Fruit fly (Drosophila melanogaster): Measurements from ENCODE around the gene Icmt.
A peak's percentile ranks its signal among the peaks of the same experiment; 100 is the strongest.

The Icmt gene

dm6 chr3L:13017803-13018324 is at the start of gene Icmt, which contains the start of gene mRpL20 (continued):
- peak; percentile 89 for TF ChIP-seq Gsc (GFP tag; IDR thresholded peaks at IDR 0.05)
- TF ChIP-seq Myb (GFP tag; optimal IDR thresholded peaks at IDR 0.05) = no peak
- TF ChIP-seq HLHmδ (GFP tag; optimal IDR thresholded peaks at IDR 0.05) = no peak
- peak; percentile 99 for TF ChIP-seq slbo (GFP tag; IDR thresholded peaks at IDR 0.05)
- peak; percentile 93 for TF ChIP-seq CG6175 (GFP tag; IDR thresholded peaks at IDR 0.05)
- TF ChIP-seq psq (GFP tag; optimal IDR thresholded peaks at IDR 0.05) = peak; percentile 78
- peak; percentile 92 for TF ChIP-seq CG15601 (tag; optimal IDR thresholded peaks at IDR 0.05)
- peak; percentile 96 for TF ChIP-seq ase (GFP tag; IDR thresholded peaks at IDR 0.05)
- TF ChIP-seq Dfd (GFP tag; optimal IDR thresholded peaks at IDR 0.05) = no peak
- no peak for TF ChIP-seq cg (GFP tag; optimal IDR thresholded peaks at IDR 0.05)
- TF ChIP-seq CG3163 (GFP tag; optimal IDR thresholded peaks at IDR 0.05) = no peak
- TF ChIP-seq Nf-YB (GFP tag; optimal IDR thresholded peaks at IDR 0.05) = peak; percentile 77
- no peak for TF ChIP-seq CG14965 (GFP tag; optimal IDR thresholded peaks at IDR 0.05; ENCODE audit: borderline replicate concordance)
- TF ChIP-seq pum (GFP tag; optimal IDR thresholded peaks at IDR 0.05) = peak; percentile 49
- no peak; the same call in 1 of the 3 replicates for TF ChIP-seq zen2 (GFP tag; IDR thresholded peaks at IDR 0.05; ENCODE audit: partially characterized antibody)
- TF ChIP-seq bcd (GFP tag; optimal IDR thresholded peaks at IDR 0.05) = peak; percentile 93
- TF ChIP-seq CG7745 (tag; optimal IDR thresholded peaks at IDR 0.05) = no peak
- TF ChIP-seq CG14667 (GFP tag; IDR thresholded peaks at IDR 0.05) = peak; percentile 98
- peak; percentile 82 for TF ChIP-seq GATAe (GFP tag; conservative IDR thresholded peaks at IDR 0.05)
- TF ChIP-seq B-H2 (GFP tag; optimal IDR thresholded peaks at IDR 0.05) = peak; percentile 93
- no peak for TF ChIP-seq fru (optimal IDR thresholded peaks at IDR 0.05)
- peak; percentile 33 for TF ChIP-seq CG13624 (GFP tag; optimal IDR thresholded peaks at IDR 0.05)
- peak; percentile 42 to 96 for TF ChIP-seq Hr51 (GFP tag; optimal IDR thresholded peaks at IDR 0.05)
- TF ChIP-seq bab2 (GFP tag; optimal IDR thresholded peaks at IDR 0.05) = peak; percentile 36
- TF ChIP-seq Bdp1 (GFP tag; optimal IDR thresholded peaks at IDR 0.05) = peak; percentile 49
- TF ChIP-seq Ada2b (GFP tag; IDR thresholded peaks at IDR 0.05) = peak; percentile 93
- TF ChIP-seq zfh2 (GFP tag; optimal IDR thresholded peaks at IDR 0.05) = peak; percentile 62
- TF ChIP-seq CG12104 (GFP tag; optimal IDR thresholded peaks at IDR 0.05) = peak; percentile 72
- peak; percentile 57 for TF ChIP-seq CG7928 (GFP tag; optimal IDR thresholded peaks at IDR 0.05)
- peak; percentile 90 for TF ChIP-seq B-H1 (GFP tag; IDR thresholded peaks at IDR 0.05)
- peak; percentile 93 for TF ChIP-seq az2 (GFP tag; optimal IDR thresholded peaks at IDR 0.05)
- no peak for TF ChIP-seq CG11398 (GFP tag; optimal IDR thresholded peaks at IDR 0.05)
- TF ChIP-seq CG4328 (GFP tag; optimal IDR thresholded peaks at IDR 0.05) = peak; percentile 60
- TF ChIP-seq CG13287 (GFP tag; IDR thresholded peaks at IDR 0.05; ENCODE audit: partially characterized antibody) = peak; percentile 85
- peak; percentile 94 for TF ChIP-seq CG11085 (GFP tag; IDR thresholded peaks at IDR 0.05)
- peak; percentile 47 for TF ChIP-seq MTF-1 (GFP tag; optimal IDR thresholded peaks at IDR 0.05; ENCODE audit: borderline replicate concordance)
- peak; percentile 36 for TF ChIP-seq CG1647 (GFP tag; optimal IDR thresholded peaks at IDR 0.05)
- peak; percentile 71 for TF ChIP-seq CG7271 (tag; optimal IDR thresholded peaks at IDR 0.05)
- TF ChIP-seq lmd (GFP tag; IDR thresholded peaks at IDR 0.05) = peak; percentile 98
- TF ChIP-seq dati (GFP tag; IDR thresholded peaks at IDR 0.05) = peak; percentile 89
- peak; percentile 37 for TF ChIP-seq CTCF (GFP tag; optimal IDR thresholded peaks at IDR 0.05)
- TF ChIP-seq zen (tag; optimal IDR thresholded peaks at IDR 0.05) = peak; percentile 78
- TF ChIP-seq kni (GFP tag; optimal IDR thresholded peaks at IDR 0.05) = no peak
- peak; percentile 82 for TF ChIP-seq lbe (GFP tag; optimal IDR thresholded peaks at IDR 0.05)
- peak; percentile 87 for TF ChIP-seq ind (GFP tag; optimal IDR thresholded peaks at IDR 0.05)
- TF ChIP-seq CG18619 (GFP tag; optimal IDR thresholded peaks at IDR 0.05) = peak; percentile 87
- peak; percentile 96 for TF ChIP-seq nmo (GFP tag; optimal IDR thresholded peaks at IDR 0.05)
- TF ChIP-seq Side (GFP tag; optimal IDR thresholded peaks at IDR 0.05) = no peak
- no peak; the same call in none of the 3 replicates for TF ChIP-seq otp (GFP tag; IDR thresholded peaks at IDR 0.05)
- TF ChIP-seq tio (GFP tag; optimal IDR thresholded peaks at IDR 0.05) = peak; percentile 83
- peak; percentile 82 for TF ChIP-seq CG12219 (GFP tag; optimal IDR thresholded peaks at IDR 0.05)

All from whole organism, embryonic.